Worm (Caenorhabditis elegans) whole organism, early embryonic: ENCODE results near the gene Y57G11C.8.

Source experiments
- ama-1 ChIP-seq: fragments of 150-350 bp; optimal IDR thresholded peaks from 2 replicates; lab custom pipeline; 2014
- hmbx-1 ChIP-seq: sonication (generic microtip); optimal IDR thresholded peaks from 2 replicates; lab custom pipeline; 2016; ENCODE audit warnings: mild to moderate bottlenecking, missing genetic modification characterization, missing compliant biosample characterization
- hnd-1 ChIP-seq: sonication (generic microtip); optimal IDR thresholded peaks from 2 replicates; lab custom pipeline; 2016; ENCODE audit warnings: missing genetic modification characterization, missing compliant biosample characterization
- pes-1 ChIP-seq: fragments of 200-800 bp; sonication (Bioruptor generic); IDR thresholded peaks from 2 replicates; pipeline ENCODE4 v1.3.6; 2022; ENCODE audit warnings: missing genetic modification reagents, missing genetic modification characterization, missing compliant biosample characterization

- TF ChIP-seq hnd-1 (tag; lab: Kevin White, UChicago) (no peak), pes-1 (no peak), ama-1 (no peak), hmbx-1 (tag; lab: Kevin White, UChicago) (no peak)
These were observed 43.3 kb downstream of the Y57G11C.8 start, which contains the start of gene sec-61.A for ce11 chrIV:14824878-14825352.
